Worm (Caenorhabditis elegans): ENCODE results near the gene pos-1.

DNA sequence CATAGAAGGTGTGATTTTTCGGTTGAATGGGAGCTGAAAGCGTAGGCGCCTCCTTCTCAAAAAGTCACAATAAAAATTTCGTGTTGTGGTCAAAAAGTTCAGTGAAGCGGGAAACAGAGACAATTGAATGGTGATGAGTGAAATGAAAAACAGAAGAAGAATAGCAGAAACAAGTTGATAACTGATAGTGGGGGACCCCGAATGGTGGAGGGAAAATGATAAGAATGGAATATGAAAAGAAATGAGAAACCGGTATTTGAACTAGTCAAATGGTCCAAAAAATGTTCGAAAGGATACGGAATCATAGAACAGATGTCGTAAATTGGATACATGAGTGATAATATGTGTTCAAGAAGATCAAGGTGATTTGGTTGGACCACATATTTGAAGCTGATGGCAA is 9.5 kb upstream of the pos-1 start:
- TF ChIP-seq W03F9.2 (tag; optimal IDR thresholded peaks at IDR 0.05), result no peak
- no peak for TF ChIP-seq him-1 (tag; optimal IDR thresholded peaks at IDR 0.05)
- TF ChIP-seq dao-5 (tag; optimal IDR thresholded peaks at IDR 0.05), result no peak

Data from whole organism, L4/young adult.